Worm (Caenorhabditis elegans) whole organism, midembryonic: Measurements from ENCODE around the gene gly-3.

ENCODE experiments used
- flt-1 ChIP-seq: fragments of 200-800 bp; sonication (Bioruptor generic); IDR thresholded peaks from 2 replicates; pipeline ENCODE4 v1.3.6; 2022; ENCODE audit warnings: missing genetic modification characterization, missing compliant biosample characterization
- tab-1 ChIP-seq: fragments of 200-800 bp; sonication (Bioruptor generic); IDR thresholded peaks from 2 replicates; pipeline ENCODE4 v1.3.6; 2022; ENCODE audit warnings: missing genetic modification characterization, missing compliant biosample characterization
- ztf-23 ChIP-seq: fragments of 200-800 bp; sonication (Bioruptor generic); IDR thresholded peaks from 2 replicates; pipeline ENCODE4 v1.3.6; 2022; ENCODE audit warnings: missing genetic modification reagents, missing genetic modification characterization, missing compliant biosample characterization

ce11 chrIII:7947677-7948076 is 30.1 kb upstream of the gly-3 start:
- TF ChIP-seq flt-1 = no peak
- no peak for TF ChIP-seq tab-1 (GFP tag; lab: Robert Waterston, UW)
- no peak for TF ChIP-seq ztf-23
